Fruit fly (Drosophila melanogaster) whole organism, wandering third instar larva: Measurements from ENCODE around the gene CG10887.
"Not testable (repeated sequence)": the region's sequence is repeated elsewhere in the genome, so short reads cannot be mapped to it uniquely, and the experiment has no call there.

Experiments
- Abd-B ChIP-seq: fragments of >200 bp; optimal IDR thresholded peaks from 2 replicates; lab custom pipeline; 2017; ENCODE audit warnings: missing biosample characterization, missing genetic modification characterization
- CG9705 ChIP-seq: fragments of 200-800 bp; sonication (Bioruptor generic); optimal IDR thresholded peaks from 2 replicates; lab custom pipeline; 2018; ENCODE audit warnings: missing biosample characterization, mild to moderate bottlenecking, missing genetic modification characterization
- CrebA ChIP-seq: fragments of 200-800 bp; sonication (Bioruptor generic); optimal IDR thresholded peaks from 2 replicates; lab custom pipeline; 2016; ENCODE audit warnings: missing biosample characterization, mild to moderate bottlenecking, missing genetic modification characterization, borderline replicate concordance
- Dfd ChIP-seq: fragments of >200 bp; optimal IDR thresholded peaks from 2 replicates; lab custom pipeline; 2017; ENCODE audit warnings: missing biosample characterization, missing genetic modification characterization
- Dif ChIP-seq: fragments of 200-275, 200-300 bp; sonication (Bioruptor generic); optimal IDR thresholded peaks from 2 replicates; lab custom pipeline; 2018; ENCODE audit warnings: missing biosample characterization, missing genetic modification characterization; ENCODE audit not compliant: partially characterized antibody
- GATAd ChIP-seq: sonication (Bioruptor generic); optimal IDR thresholded peaks from 2 replicates; lab custom pipeline; 2016; ENCODE audit warnings: missing biosample characterization, missing genetic modification characterization
- HLH106 ChIP-seq: fragments of 200-800 bp; optimal IDR thresholded peaks from 3 replicates; lab custom pipeline; 2019; ENCODE audit warnings: missing biosample characterization, mild to moderate bottlenecking, missing genetic modification characterization, moderate library complexity
- Hnf4 ChIP-seq: fragments of 200-800 bp; sonication (Bioruptor generic); optimal IDR thresholded peaks from 2 replicates; lab custom pipeline; 2016; ENCODE audit warnings: missing biosample characterization, mild to moderate bottlenecking, missing genetic modification characterization
- Hr78 ChIP-seq: fragments of >200 bp; optimal IDR thresholded peaks from 2 replicates; lab custom pipeline; 2017; ENCODE audit warnings: missing biosample characterization, missing genetic modification characterization
- Hr83 ChIP-seq: fragments of 200-300 bp; sonication (Bioruptor generic); optimal IDR thresholded peaks from 2 replicates; lab custom pipeline; 2016; ENCODE audit warnings: missing biosample characterization, mild to moderate bottlenecking, missing genetic modification characterization, moderate library complexity; ENCODE audit not compliant: poor library complexity, severe bottlenecking
- Jra ChIP-seq: sonication (Bioruptor generic); optimal IDR thresholded peaks from 2 replicates; lab custom pipeline; 2016; ENCODE audit warnings: missing biosample characterization, missing genetic modification characterization
- Mio ChIP-seq: sonication (Bioruptor generic); optimal IDR thresholded peaks from 2 replicates; lab custom pipeline; 2016; ENCODE audit warnings: missing biosample characterization, missing genetic modification characterization
- Myc ChIP-seq: fragments of >200 bp; optimal IDR thresholded peaks from 2 replicates; lab custom pipeline; 2017
- N ChIP-seq: fragments of >200 bp; optimal IDR thresholded peaks from 2 replicates; lab custom pipeline; 2018; ENCODE audit warnings: missing biosample characterization, missing external identifiers, missing genetic modification characterization
- OdsH ChIP-seq: fragments of 200-800 bp; sonication (Bioruptor generic); optimal IDR thresholded peaks from 2 replicates; lab custom pipeline; 2016; ENCODE audit warnings: missing biosample characterization, mild to moderate bottlenecking, missing genetic modification characterization
- Rel ChIP-seq, 2 experiments: fragments of 200-800 bp; sonication (Bioruptor generic) in 1 of 2; optimal IDR thresholded peaks; 2 replicates in 1 of 2; 3 replicates in 1 of 2; lab custom pipeline; 2016 to 2019; ENCODE audit warnings: mild to moderate bottlenecking in 2 of 2, missing biosample characterization in 2 of 2, missing genetic modification characterization in 2 of 2, moderate library complexity in 1 of 2
- Sp1 ChIP-seq: fragments of 200-800 bp; sonication (Bioruptor generic); optimal IDR thresholded peaks from 3 replicates; lab custom pipeline; 2019; ENCODE audit warnings: missing biosample characterization, mild to moderate bottlenecking, missing genetic modification characterization, moderate library complexity
- Vsx2 ChIP-seq: fragments of 200-300, 225-300 bp; sonication (Bioruptor generic); optimal IDR thresholded peaks from 2 replicates; lab custom pipeline; 2018; ENCODE audit warnings: missing biosample characterization, missing genetic modification characterization; ENCODE audit not compliant: partially characterized antibody
- br ChIP-seq: fragments of 200-800 bp; sonication (Bioruptor generic); optimal IDR thresholded peaks from 2 replicates; lab custom pipeline; 2016; ENCODE audit warnings: missing biosample characterization, missing genetic modification characterization
- brk ChIP-seq: fragments of 200-800 bp; sonication (Bioruptor generic); optimal IDR thresholded peaks from 2 replicates; lab custom pipeline; 2016; ENCODE audit warnings: missing biosample characterization, mild to moderate bottlenecking, missing genetic modification characterization
- dmrt93B ChIP-seq: fragments of 200-800 bp; sonication (Bioruptor generic); optimal IDR thresholded peaks from 2 replicates; lab custom pipeline; 2018; ENCODE audit warnings: missing biosample characterization, mild to moderate bottlenecking, missing genetic modification characterization
- dsf ChIP-seq: sonication (Bioruptor generic); optimal IDR thresholded peaks from 2 replicates; lab custom pipeline; 2016; ENCODE audit warnings: missing biosample characterization, missing genetic modification characterization, borderline replicate concordance
- ey ChIP-seq: fragments of 200-800 bp; sonication (Bioruptor generic); optimal IDR thresholded peaks from 2 replicates; lab custom pipeline; 2016; ENCODE audit warnings: missing biosample characterization, missing genetic modification characterization
- foxo ChIP-seq, 2 experiments: fragments of 200-800 bp; sonication (Bioruptor generic); optimal IDR thresholded peaks; 2 replicates in 1 of 2; 3 replicates in 1 of 2; lab custom pipeline; 2016 to 2017; ENCODE audit warnings: missing biosample characterization in 2 of 2, missing genetic modification characterization in 2 of 2
- fru ChIP-seq: fragments of 200-800 bp; sonication (Bioruptor generic); optimal IDR thresholded peaks from 3 replicates; lab custom pipeline; 2016; ENCODE audit warnings: missing biosample characterization, mild to moderate bottlenecking, missing genetic modification characterization
- jim ChIP-seq: fragments of 175-275, 200-325 bp; sonication (Bioruptor generic); optimal IDR thresholded peaks from 2 replicates; lab custom pipeline; 2016; ENCODE audit warnings: missing biosample characterization, mild to moderate bottlenecking, missing genetic modification characterization
- lola ChIP-seq: fragments of >200 bp; optimal IDR thresholded peaks from 2 replicates; lab custom pipeline; 2017; ENCODE audit warnings: missing biosample characterization, missing genetic modification characterization
- psq ChIP-seq: fragments of 200-800 bp; sonication (Bioruptor generic); optimal IDR thresholded peaks from 3 replicates; lab custom pipeline; 2017; ENCODE audit warnings: missing biosample characterization, mild to moderate bottlenecking, missing genetic modification characterization, moderate library complexity
- rgr ChIP-seq: fragments of 200-800 bp; sonication (Bioruptor generic); optimal IDR thresholded peaks from 3 replicates; lab custom pipeline; 2016; ENCODE audit warnings: missing biosample characterization, mild to moderate bottlenecking, missing genetic modification characterization
- sage ChIP-seq: fragments of 200-800 bp; sonication (Bioruptor generic); optimal IDR thresholded peaks from 2 replicates; lab custom pipeline; 2016; ENCODE audit warnings: missing biosample characterization, mild to moderate bottlenecking, missing genetic modification characterization
- usp ChIP-seq: fragments of >200 bp; optimal IDR thresholded peaks from 2 replicates; lab custom pipeline; 2017; ENCODE audit warnings: missing biosample characterization, missing genetic modification characterization
- woc ChIP-seq: sonication (Bioruptor generic); optimal IDR thresholded peaks from 2 replicates; lab custom pipeline; 2016; ENCODE audit warnings: missing biosample characterization, mild to moderate bottlenecking, missing genetic modification characterization

Gene CG10887

DNA sequence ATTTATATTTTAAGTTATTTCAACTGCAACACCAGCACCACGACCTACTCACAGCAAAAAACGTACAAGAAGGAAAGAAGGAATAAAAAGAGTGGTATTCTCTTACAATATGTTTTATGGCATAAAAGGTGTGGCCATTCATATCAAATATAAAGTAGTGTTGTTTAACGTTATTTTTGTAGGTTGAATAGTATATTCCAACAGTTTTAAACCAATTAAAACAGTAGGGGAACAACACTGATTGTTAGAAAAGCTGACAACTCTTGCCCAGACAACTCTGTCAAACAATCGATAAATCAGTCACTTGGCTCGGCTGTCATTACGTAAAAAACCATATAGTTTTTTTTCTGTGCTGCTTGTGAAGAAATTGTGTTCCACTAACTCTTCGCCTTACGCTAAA is at the start of gene CG10887:
Gene CG10887, plus strand, starts transcription at position 301 of the 400 bp plus-strand sequence.
- not testable (repeated sequence) for TF ChIP-seq Abd-B, brk, GATAd

DNA sequence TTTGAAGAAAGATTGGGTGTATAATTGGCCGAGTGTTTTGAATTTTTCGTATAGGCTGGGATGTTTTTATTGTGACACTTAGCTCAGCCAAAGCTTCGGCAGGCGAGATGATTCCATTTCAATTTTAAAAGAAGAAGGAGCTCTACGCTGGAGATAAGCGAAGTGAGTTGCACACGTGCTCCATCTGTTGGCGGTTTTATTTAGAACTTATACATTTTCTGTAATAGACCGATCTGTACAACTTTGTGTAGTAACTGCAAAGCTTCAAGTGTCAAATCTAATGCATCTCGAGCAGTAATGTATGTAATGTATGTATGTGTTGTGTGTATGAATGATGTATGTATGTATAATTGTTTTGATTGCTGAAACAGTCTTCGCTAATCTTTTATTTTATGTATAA is 48.2 kb upstream of the CG10887 start:
- TF ChIP-seq woc (GFP tag; lab: Kevin White, UChicago) = no peak
- TF ChIP-seq Jra (GFP tag; lab: Kevin White, UChicago) = no peak
- no peak for TF ChIP-seq usp (GFP tag; lab: Kevin White, UChicago)
- TF ChIP-seq Hr78 (GFP tag; lab: Kevin White, UChicago) = no peak
- no peak for TF ChIP-seq dsf (GFP tag; lab: Kevin White, UChicago)
- TF ChIP-seq rgr (GFP tag; lab: Kevin White, UChicago) = no peak
- no peak for TF ChIP-seq Vsx2
- TF ChIP-seq fru = no peak
- no peak for TF ChIP-seq sage
- TF ChIP-seq HLH106 (tag; lab: Kevin White, UChicago) = no peak
- TF ChIP-seq GATAd = no peak
- TF ChIP-seq N (GFP tag; lab: Kevin White, UChicago) = no peak
- no peak for TF ChIP-seq Abd-B
- no peak for TF ChIP-seq brk
- no peak for TF ChIP-seq Hr83
- no peak for TF ChIP-seq dmrt93B (GFP tag; lab: Kevin White, UChicago)

DNA sequence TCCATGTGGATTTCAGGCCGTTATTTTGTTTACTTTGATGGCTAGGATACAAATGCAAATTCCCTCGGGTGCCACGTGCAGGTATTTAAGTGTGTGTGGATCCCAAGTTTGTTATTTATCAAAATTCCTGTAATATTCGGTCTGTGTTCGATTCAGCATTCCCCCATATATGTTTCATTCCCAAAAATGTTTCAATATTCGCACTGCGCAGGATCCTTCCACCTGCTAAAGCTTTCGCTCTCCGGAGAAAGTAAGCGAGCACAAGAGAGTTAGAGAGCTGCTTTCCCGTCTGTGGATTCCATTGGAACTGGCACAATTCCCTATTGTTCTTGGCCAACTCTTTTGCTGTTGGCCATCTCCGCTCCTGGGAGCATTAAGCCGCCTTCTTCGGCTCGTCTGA is 34.4 kb upstream of the CG10887 start:
- TF ChIP-seq Hr78 (GFP tag; lab: Kevin White, UChicago) (no peak), ey (GFP tag; lab: Kevin White, UChicago) (no peak), jim (GFP tag; lab: Kevin White, UChicago) (no peak), Jra (GFP tag; lab: Kevin White, UChicago) (no peak), dmrt93B (GFP tag; lab: Kevin White, UChicago) (no peak), rgr (GFP tag; lab: Kevin White, UChicago) (no peak), Abd-B (no peak), GATAd (no peak), Hr83 (no peak), N (GFP tag; lab: Kevin White, UChicago) (no peak), OdsH (GFP tag; lab: Kevin White, UChicago) (no peak), Rel (GFP tag; optimal IDR thresholded peaks at IDR 0.05; lab: Kevin White, UChicago) (no peak), Rel (tag; optimal IDR thresholded peaks at IDR 0.05; lab: Kevin White, UChicago) (no peak), Mio (GFP tag; lab: Kevin White, UChicago) (no peak), CrebA (no peak), Hnf4 (GFP tag; lab: Kevin White, UChicago) (no peak), br (GFP tag; lab: Kevin White, UChicago) (no peak), HLH106 (tag; lab: Kevin White, UChicago) (no peak), brk (no peak)
- TF ChIP-seq, all 38 proteins: peak for 0

DNA sequence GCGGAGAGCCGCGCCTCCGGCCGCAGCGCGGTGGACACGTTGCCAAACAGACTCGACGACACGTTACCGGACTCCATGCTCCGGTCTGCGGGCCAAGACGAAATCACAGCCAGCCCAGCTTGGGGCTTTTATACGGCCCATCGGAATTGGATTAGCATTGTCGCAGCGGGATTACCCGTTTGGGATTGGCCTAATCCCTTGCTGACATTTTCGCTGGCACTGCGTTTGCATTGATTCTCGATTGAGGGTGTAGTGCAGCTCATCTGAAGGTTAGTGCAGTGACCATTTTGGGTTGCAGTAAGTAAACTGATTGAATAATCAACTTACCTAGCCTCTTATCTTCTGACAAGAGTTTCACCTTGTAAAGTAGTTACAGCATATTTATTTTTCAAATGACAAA is 32.3 kb upstream of the CG10887 start, which contains the start of gene Rh3:
Gene Rh3, minus strand, starts transcription at position 101 of the 400 bp plus-strand sequence.
- no peak for TF ChIP-seq Sp1 (GFP tag; lab: Kevin White, UChicago)
- TF ChIP-seq brk = no peak
- no peak for TF ChIP-seq foxo (GFP tag; optimal IDR thresholded peaks at IDR 0.05; lab: Kevin White, UChicago)
- no peak for TF ChIP-seq psq (GFP tag; lab: Kevin White, UChicago)
- TF ChIP-seq, all 38 proteins: peak for 0

DNA sequence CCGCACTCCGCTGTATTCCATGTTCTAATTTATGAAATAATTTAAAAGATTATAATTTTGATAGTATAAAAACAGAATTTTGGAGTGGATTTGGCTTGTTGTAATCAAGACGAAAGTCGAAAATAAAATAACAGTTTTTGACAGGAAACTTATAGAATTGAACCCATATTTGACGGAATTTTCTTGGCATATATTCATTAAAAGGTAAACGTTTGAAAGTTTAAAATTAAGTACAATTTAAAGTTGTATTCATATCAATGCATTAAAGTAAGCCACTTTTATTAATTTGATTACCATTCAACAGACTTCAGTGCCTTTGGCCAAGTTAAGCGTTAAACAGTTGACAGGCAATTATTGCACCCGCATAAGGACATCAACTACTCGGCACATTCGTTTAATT is 6.8 kb upstream of the CG10887 start, which contains the start of gene CG31206:
Gene CG31206, minus strand, starts transcription at position 101 of the 400 bp plus-strand sequence.
- TF ChIP-seq Jra (GFP tag; lab: Kevin White, UChicago) (no peak), Hr83 (no peak), GATAd (no peak)

DNA sequence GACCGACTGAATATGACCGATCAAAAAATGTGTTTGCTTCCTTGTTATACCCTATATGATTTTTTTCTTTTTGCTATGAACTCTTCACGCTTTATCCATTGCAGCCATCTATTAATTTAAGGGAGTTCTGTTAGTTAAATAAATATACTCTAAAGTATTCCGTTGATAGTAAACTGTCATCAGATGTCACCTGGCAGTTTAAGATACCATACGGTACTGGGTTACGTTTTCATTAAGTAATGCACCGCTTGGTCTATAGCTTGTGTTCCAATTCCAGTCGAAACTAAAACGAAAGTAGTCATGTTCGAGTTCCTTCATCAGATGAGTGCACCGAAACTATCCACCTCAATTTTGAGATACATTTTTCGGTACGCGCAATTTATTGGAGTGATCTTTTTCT is 6.1 kb downstream of the CG10887 start, which contains the start of gene Gr92a:
Gene Gr92a, plus strand, starts transcription at position 301 of the 400 bp plus-strand sequence.
- TF ChIP-seq Vsx2 (no peak), dmrt93B (GFP tag; lab: Kevin White, UChicago) (no peak), lola (GFP tag; lab: Kevin White, UChicago) (no peak), Dif (GFP tag; lab: Kevin White, UChicago) (no peak), Abd-B (no peak), CG9705 (GFP tag; lab: Kevin White, UChicago) (no peak), woc (GFP tag; lab: Kevin White, UChicago) (no peak), brk (no peak), Hr83 (no peak), OdsH (GFP tag; lab: Kevin White, UChicago) (no peak), Hr78 (GFP tag; lab: Kevin White, UChicago) (no peak), Hnf4 (GFP tag; lab: Kevin White, UChicago) (no peak), Myc (lab: Kevin White, UChicago) (no peak), jim (GFP tag; lab: Kevin White, UChicago) (no peak), Dfd (GFP tag; lab: Kevin White, UChicago) (no peak), dsf (GFP tag; lab: Kevin White, UChicago) (no peak), CrebA (no peak), rgr (GFP tag; lab: Kevin White, UChicago) (no peak), HLH106 (tag; lab: Kevin White, UChicago) (no peak)
